Fruit fly (Drosophila melanogaster): Measurements from ENCODE around the gene CG4669.

CG4669 gene

DNA sequence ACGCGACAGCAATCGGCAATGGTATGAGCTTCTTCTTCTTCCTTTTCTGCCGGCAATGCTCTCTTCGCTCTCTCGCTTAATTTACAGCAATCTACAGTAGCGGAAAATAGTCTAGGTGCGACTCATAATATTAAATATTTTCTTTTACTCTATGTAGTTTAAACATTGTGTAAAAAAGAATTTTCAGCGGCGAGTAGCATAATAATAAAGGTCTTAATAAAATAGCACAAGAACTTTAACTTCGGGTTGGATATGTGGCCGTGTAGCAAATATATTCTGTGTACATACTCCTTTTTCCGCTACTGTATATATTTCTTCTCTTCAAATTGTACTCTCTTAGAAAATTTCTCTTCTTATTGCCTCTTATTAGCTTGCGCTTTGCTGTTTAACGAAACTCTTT lies 43.7 kb downstream of the CG4669 start, which contains the start of gene shep (continued):
- TF ChIP-seq bigmax (GFP tag; optimal IDR thresholded peaks at IDR 0.05) (no peak), grau (tag; optimal IDR thresholded peaks at IDR 0.05) (peak; percentile 90), gfzf (GFP tag; optimal IDR thresholded peaks at IDR 0.05) (no peak), CG7987 (GFP tag; optimal IDR thresholded peaks at IDR 0.05) (peak; percentile 39), Deaf1 (tag; optimal IDR thresholded peaks at IDR 0.05) (peak; percentile 77), CG11085 (GFP tag; IDR thresholded peaks at IDR 0.05) (peak; percentile 63), pita (GFP tag; optimal IDR thresholded peaks at IDR 0.05) (no peak), Hr3 (GFP tag; optimal IDR thresholded peaks at IDR 0.05) (peak; percentile 76), Stat92E (GFP tag; optimal IDR thresholded peaks at IDR 0.05) (no peak), ac (GFP tag; optimal IDR thresholded peaks at IDR 0.05) (peak; percentile 69), CG33557 (GFP tag; optimal IDR thresholded peaks at IDR 0.05) (peak; percentile 80), MTF-1 (GFP tag; optimal IDR thresholded peaks at IDR 0.05; ENCODE audit: borderline replicate concordance) (peak; percentile 73), ro (GFP tag; IDR thresholded peaks at IDR 0.05) (peak; percentile 41; the same call in 1 of the 2 replicates), sima (GFP tag; optimal IDR thresholded peaks at IDR 0.05) (no peak), CG7271 (tag; optimal IDR thresholded peaks at IDR 0.05) (peak; percentile 83), bsh (GFP tag; optimal IDR thresholded peaks at IDR 0.05) (peak; percentile 87 to 94), fd64A (GFP tag; optimal IDR thresholded peaks at IDR 0.05) (peak; percentile 59), CG34376 (GFP tag; optimal IDR thresholded peaks at IDR 0.05) (peak; percentile 71), CG30403 (GFP tag; optimal IDR thresholded peaks at IDR 0.05) (peak; percentile 91), bcd (GFP tag; optimal IDR thresholded peaks at IDR 0.05) (peak; percentile 89), phol (tag; optimal IDR thresholded peaks at IDR 0.05) (peak; percentile 93), CG12391 (tag; optimal IDR thresholded peaks at IDR 0.05) (peak; percentile 90), CG8290 (GFP tag; optimal IDR thresholded peaks at IDR 0.05) (peak; percentile 79), CG8290 (tag; optimal IDR thresholded peaks at IDR 0.05) (peak in 1 of 2 experiments; percentile 65), Ravus (GFP tag; IDR thresholded peaks at IDR 0.05) (peak; percentile 60), CG8944 (GFP tag; optimal IDR thresholded peaks at IDR 0.05) (peak; percentile 52), CG10274 (GFP tag; optimal IDR thresholded peaks at IDR 0.05) (peak; percentile 69), CG13296 (GFP tag; optimal IDR thresholded peaks at IDR 0.05) (peak; percentile 87), CG2129 (GFP tag; IDR thresholded peaks at IDR 0.05; ENCODE audit: partially characterized antibody) (no peak), HmgZ (tag; optimal IDR thresholded peaks at IDR 0.05) (peak; percentile 91), Med (GFP tag) (peak; percentile 96), CG17361 (GFP tag; IDR thresholded peaks at IDR 0.05) (peak; percentile 91), en (GFP tag; optimal IDR thresholded peaks at IDR 0.05) (peak; percentile 49), CG32767 (GFP tag; IDR thresholded peaks at IDR 0.05) (peak; percentile 68; the same call in 1 of the 2 replicates), jumu (GFP tag; optimal IDR thresholded peaks at IDR 0.05) (peak; percentile 63), Awh (GFP tag; IDR thresholded peaks at IDR 0.05) (peak; percentile 88), Vsx1 (GFP tag; optimal IDR thresholded peaks at IDR 0.05) (peak; percentile 84), ftz-f1 (GFP tag; optimal IDR thresholded peaks at IDR 0.05) (no peak), jing (GFP tag; optimal IDR thresholded peaks at IDR 0.05) (peak; percentile 66), cg (GFP tag; optimal IDR thresholded peaks at IDR 0.05) (no peak), sens-2 (GFP tag; IDR thresholded peaks at IDR 0.05) (peak; percentile 63), CG2120 (GFP tag; optimal IDR thresholded peaks at IDR 0.05) (peak; percentile 88), CG18011 (GFP tag; optimal IDR thresholded peaks at IDR 0.05) (peak; percentile 76), sim (GFP tag; IDR thresholded peaks at IDR 0.05) (peak; percentile 77), ash1 (GFP tag; optimal IDR thresholded peaks at IDR 0.05) (no peak), seq (GFP tag; IDR thresholded peaks at IDR 0.05) (peak; percentile 87), klu (GFP tag; IDR thresholded peaks at IDR 0.05) (peak; percentile 73), Spps (tag; optimal IDR thresholded peaks at IDR 0.05) (peak; percentile 86), Doc3 (GFP tag; IDR thresholded peaks at IDR 0.05; ENCODE audit: partially characterized antibody) (peak; percentile 20; the same call in 1 of the 3 replicates), CG8765 (GFP tag; IDR thresholded peaks at IDR 0.05) (peak; percentile 81)

Data from whole organism, embryonic.